Worm (Caenorhabditis elegans) whole organism, L3 larva: Measurements from ENCODE around the gene unc-53.

Source experiments
- elt-2 ChIP-seq: sonication (generic microtip); optimal IDR thresholded peaks from 2 replicates; lab custom pipeline; 2016; ENCODE audit warnings: missing genetic modification reagents, mild to moderate bottlenecking, missing genetic modification characterization, missing compliant biosample characterization
- nhr-28 ChIP-seq: fragments of 150-350 bp; optimal IDR thresholded peaks from 2 replicates; lab custom pipeline; 2014; ENCODE audit warnings: missing biosample characterization, missing genetic modification characterization
- snpc-4 ChIP-seq: fragments of 150-350 bp; optimal IDR thresholded peaks from 2 replicates; lab custom pipeline; 2014; ENCODE audit warnings: missing biosample characterization, missing genetic modification characterization

DNA sequence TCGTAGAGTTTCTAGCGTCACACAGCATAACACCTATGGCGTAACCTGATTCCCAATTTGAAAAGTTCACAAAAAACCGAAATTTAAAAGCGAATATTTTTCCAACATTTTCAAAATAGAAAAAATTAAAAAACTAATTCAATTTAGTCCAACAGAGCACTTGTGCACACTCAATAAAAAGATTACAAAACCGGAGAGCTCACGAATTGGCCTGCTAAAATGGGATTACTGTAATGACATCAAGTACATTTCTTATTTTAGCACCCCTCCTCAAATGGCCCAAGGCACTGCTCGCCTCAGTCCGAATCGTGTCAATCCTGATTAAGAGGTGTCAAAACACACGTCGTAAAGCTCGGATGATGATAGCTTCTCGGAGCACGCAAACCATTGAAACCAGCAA, 56.4 kb downstream of the unc-53 start:
- TF ChIP-seq nhr-28 (no peak), snpc-4 (no peak), elt-2 (tag; lab: Kevin White, UChicago) (no peak)
